Worm (Caenorhabditis elegans) whole organism, late embryonic: Measurements from ENCODE around the gene cky-1.

Experiments used
- Y22D7AL.16 ChIP-seq: sonication (generic microtip); optimal IDR thresholded peaks from 2 replicates; lab custom pipeline; 2016; ENCODE audit warnings: missing genetic modification characterization, missing compliant biosample characterization
- ceh-30 ChIP-seq: fragments of 150-350 bp; optimal IDR thresholded peaks from 2 replicates; lab custom pipeline; 2014; ENCODE audit warnings: missing biosample characterization, missing genetic modification characterization
- hlh-15 ChIP-seq: sonication (generic microtip); optimal IDR thresholded peaks from 2 replicates; lab custom pipeline; 2016; ENCODE audit warnings: missing genetic modification characterization, missing compliant biosample characterization
- pag-3 ChIP-seq: sonication (generic microtip); optimal IDR thresholded peaks from 2 replicates; lab custom pipeline; 2016; ENCODE audit warnings: missing compliant biosample characterization, missing genetic modification characterization, borderline replicate concordance
- pha-4 ChIP-seq: fragments of 150-350 bp; optimal IDR thresholded peaks from 2 replicates; lab custom pipeline; 2018; ENCODE audit warnings: missing biosample characterization, missing genetic modification reagents, missing genetic modification characterization

- no peak for TF ChIP-seq hlh-15 (tag; lab: Kevin White, UChicago)
- TF ChIP-seq ceh-30 (tag; lab: Kevin White, UChicago): no peak
- TF ChIP-seq pha-4 (tag; lab: Kevin White, UChicago): no peak
- no peak for TF ChIP-seq pag-3 (tag; lab: Kevin White, UChicago)
- TF ChIP-seq Y22D7AL.16 (tag; lab: Kevin White, UChicago): no peak
Measured at ce11 chrV:12752407-12752806, 15.9 kb downstream of the cky-1 start, which contains the start of gene C15C8.8.
